Worm (Caenorhabditis elegans): ENCODE measurements around the gene lgl-1.

lgl-1 gene

DNA sequence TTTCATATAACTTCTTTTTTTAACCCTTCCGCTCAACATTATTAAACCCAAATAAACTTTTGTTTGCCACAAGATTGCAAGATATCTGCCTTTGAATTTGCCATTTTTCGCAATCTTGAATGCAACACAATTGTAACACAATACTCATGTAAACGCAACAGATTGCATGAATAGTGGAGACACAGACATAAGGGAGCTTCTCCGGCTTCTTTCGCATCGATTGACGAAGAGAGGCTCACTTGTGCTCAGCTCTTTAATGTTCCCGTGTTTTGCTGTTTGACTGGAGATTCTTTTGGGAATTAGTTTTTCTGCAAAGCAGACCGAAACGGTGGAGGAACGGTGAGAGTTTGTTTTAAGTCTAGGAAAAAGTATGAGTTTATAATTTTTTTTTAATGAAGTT lies 11.5 kb downstream of the lgl-1 start, which contains the start of gene F56F10.2:
F56F10.2 (plus strand) TSS at position 215 of the 400 bp plus-strand sequence.
- peak; percentile 23 for TF ChIP-seq mep-1 (tag; optimal IDR thresholded peaks at IDR 0.05)
- TF ChIP-seq nhr-77 (tag; optimal IDR thresholded peaks at IDR 0.05): no peak
- no peak for TF ChIP-seq aha-1 (tag)
- TF ChIP-seq nhr-48 (tag; optimal IDR thresholded peaks at IDR 0.05): no peak
- TF ChIP-seq rbr-2 (tag; optimal IDR thresholded peaks at IDR 0.05): peak; percentile 24
- peak; percentile 28 for TF ChIP-seq hlh-30 (tag; optimal IDR thresholded peaks at IDR 0.05; ENCODE audit: insufficient read depth)
- no peak for TF ChIP-seq nhr-111 (GFP tag; optimal IDR thresholded peaks at IDR 0.05)
- no peak for TF ChIP-seq Y75B8A.6 (GFP tag; IDR thresholded peaks at IDR 0.05)

DNA sequence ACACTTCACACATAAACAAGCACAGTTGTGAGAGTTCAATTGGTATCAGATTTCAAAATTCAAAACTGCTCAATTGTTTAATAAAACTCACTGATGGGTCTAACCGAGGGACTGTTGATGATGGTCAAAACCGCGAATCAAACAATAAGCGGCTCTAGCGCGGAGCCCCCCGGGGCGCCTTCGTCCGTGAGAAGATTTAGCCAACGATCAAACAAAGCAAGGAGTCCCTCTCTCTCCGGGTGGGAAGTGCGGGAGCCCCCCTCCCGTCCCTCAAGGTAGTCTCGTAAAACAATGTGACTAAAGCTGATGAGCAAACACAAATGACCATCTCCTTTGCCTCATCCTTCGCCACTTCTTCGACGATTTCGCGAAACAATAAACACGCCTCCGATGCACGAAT lies 13.2 kb downstream of the lgl-1 start:
- no peak for TF ChIP-seq saeg-2 (GFP tag; IDR thresholded peaks at IDR 0.05)
- peak in 1 of 2 experiments; percentile 81 for TF ChIP-seq unc-62 (GFP tag; optimal IDR thresholded peaks at IDR 0.05 in 1 of 2)
- TF ChIP-seq unc-62 (tag; optimal IDR thresholded peaks at IDR 0.05): no peak
- TF ChIP-seq dve-1 (tag; optimal IDR thresholded peaks at IDR 0.05; ENCODE audit: insufficient read depth): no peak
- peak; percentile 58 for TF ChIP-seq set-16 (GFP tag; IDR thresholded peaks at IDR 0.05)
- TF ChIP-seq nhr-41 (GFP tag; IDR thresholded peaks at IDR 0.05): no peak
- no peak for TF ChIP-seq Y105C5A.15 (GFP tag; IDR thresholded peaks at IDR 0.05)

ce11 chrX:853604-854003 lies 17.3 kb downstream of the lgl-1 start:
- TF ChIP-seq unc-62 (GFP tag; optimal IDR thresholded peaks at IDR 0.05 in 1 of 2) (peak in 1 of 2 experiments; percentile 93), unc-62 (tag; optimal IDR thresholded peaks at IDR 0.05) (no peak), F49E8.2 (tag; optimal IDR thresholded peaks at IDR 0.05; ENCODE audit: borderline replicate concordance) (no peak), lin-39 (tag; optimal IDR thresholded peaks at IDR 0.05) (no peak)

DNA sequence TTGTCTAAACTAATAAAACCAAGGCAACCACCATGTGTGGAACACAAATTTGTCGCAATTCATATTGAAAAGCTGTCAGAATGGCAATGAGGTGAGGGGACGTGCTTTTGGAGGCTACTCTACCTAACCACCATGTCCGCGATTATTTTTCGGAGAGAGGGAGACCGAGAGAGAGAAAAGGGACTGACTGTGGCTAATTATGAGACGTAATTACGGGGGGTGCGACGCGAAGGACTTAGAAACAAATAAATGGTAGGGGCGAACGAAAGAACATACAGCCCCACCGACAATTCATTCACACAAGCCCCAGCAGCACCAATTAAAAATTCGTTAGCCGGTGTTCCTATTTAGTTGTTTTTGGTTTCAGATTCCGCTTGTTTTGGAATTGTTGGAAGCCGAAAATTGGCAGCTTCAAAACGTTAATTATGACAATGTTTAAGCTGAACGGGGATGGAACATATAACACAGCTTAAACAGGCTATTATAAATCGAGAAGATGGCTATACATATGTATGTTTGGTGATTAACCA lies 18.1 kb downstream of the lgl-1 start:
- TF ChIP-seq ztf-11 (tag; optimal IDR thresholded peaks at IDR 0.05): no peak
- TF ChIP-seq lin-29 (GFP tag; IDR thresholded peaks at IDR 0.05): no peak
- TF ChIP-seq unc-62 (GFP tag; optimal IDR thresholded peaks at IDR 0.05 in 1 of 2): peak in 1 of 2 experiments; percentile 82
- TF ChIP-seq unc-62 (tag; optimal IDR thresholded peaks at IDR 0.05): no peak
- no peak for TF ChIP-seq gei-8 (GFP tag; optimal IDR thresholded peaks at IDR 0.05)
- TF ChIP-seq nhr-41 (GFP tag; IDR thresholded peaks at IDR 0.05): no peak
- no peak for TF ChIP-seq hlh-11 (tag; optimal IDR thresholded peaks at IDR 0.05)
- no peak for TF ChIP-seq attf-4 (tag; optimal IDR thresholded peaks at IDR 0.05)
- TF ChIP-seq tra-1 (GFP tag; IDR thresholded peaks at IDR 0.05): no peak

ce11 chrX:851421-851820 lies 19.5 kb downstream of the lgl-1 start, which contains the start of gene igcm-1:
TSS of gene igcm-1 (minus strand) at chrX:851521.
- no peak for TF ChIP-seq T26A8.4 (GFP tag; IDR thresholded peaks at IDR 0.05)
- TF ChIP-seq lin-13 (GFP tag; optimal IDR thresholded peaks at IDR 0.05): no peak
- no peak for TF ChIP-seq daf-8 (GFP tag; IDR thresholded peaks at IDR 0.05)
- TF ChIP-seq dmd-9 (GFP tag; IDR thresholded peaks at IDR 0.05): no peak
- no peak for TF ChIP-seq snpc-4 (tag; optimal IDR thresholded peaks at IDR 0.05)
- TF ChIP-seq tag-97 (GFP tag; IDR thresholded peaks at IDR 0.05): no peak
- TF ChIP-seq mxl-2 (GFP tag; conservative IDR thresholded peaks at IDR 0.05): no peak
- TF ChIP-seq nhr-10 (tag; optimal IDR thresholded peaks at IDR 0.05): no peak
- no peak for TF ChIP-seq skn-1 (tag; optimal IDR thresholded peaks at IDR 0.05)
- TF ChIP-seq zfp-3 (GFP tag; conservative IDR thresholded peaks at IDR 0.05): no peak
- no peak for TF ChIP-seq dpl-1 (GFP tag; optimal IDR thresholded peaks at IDR 0.05)
- TF ChIP-seq egl-27 (tag; optimal IDR thresholded peaks at IDR 0.05): no peak

All from whole organism, L4 larva.